Fruit fly (Drosophila melanogaster) whole organism, adult: ENCODE data around the gene grnd.

Experiments used
- CG11617 ChIP-seq: fragments of 200-800 bp; sonication (Bioruptor generic); optimal IDR thresholded peaks from 2 replicates; lab custom pipeline; 2017; ENCODE audit warnings: mild to moderate bottlenecking, missing biosample characterization, missing genetic modification reagents, missing genetic modification characterization
- CG12768 ChIP-seq: fragments of 200-800 bp; sonication (Bioruptor generic); optimal IDR thresholded peaks from 2 replicates; lab custom pipeline; 2017; ENCODE audit warnings: missing biosample characterization, missing genetic modification characterization, mild to moderate bottlenecking, moderate library complexity, missing genetic modification reagents
- CG14711 ChIP-seq: fragments of 200-800 bp; sonication (Bioruptor generic); optimal IDR thresholded peaks from 2 replicates; lab custom pipeline; 2018; ENCODE audit warnings: missing biosample characterization, mild to moderate bottlenecking, missing genetic modification characterization, moderate library complexity
- CG1620 ChIP-seq: fragments of 200-800 bp; sonication (Bioruptor generic); optimal IDR thresholded peaks from 2 replicates; lab custom pipeline; 2016; ENCODE audit warnings: missing biosample characterization, missing genetic modification characterization
- CG33017 ChIP-seq: fragments of 200-800 bp; sonication (Bioruptor generic); optimal IDR thresholded peaks from 2 replicates; lab custom pipeline; 2018; ENCODE audit warnings: missing biosample characterization, mild to moderate bottlenecking, missing genetic modification characterization, moderate library complexity
- CG5204 ChIP-seq: fragments of 200-800 bp; sonication (Bioruptor generic); optimal IDR thresholded peaks from 2 replicates; lab custom pipeline; 2016; ENCODE audit warnings: missing biosample characterization, missing genetic modification characterization
- CG7045 ChIP-seq: fragments of 200-800 bp; sonication (Bioruptor generic); optimal IDR thresholded peaks from 2 replicates; lab custom pipeline; 2017; ENCODE audit warnings: missing biosample characterization, mild to moderate bottlenecking, missing genetic modification characterization
- CG7101 ChIP-seq: fragments of 200-800 bp; sonication (Bioruptor generic); optimal IDR thresholded peaks from 2 replicates; lab custom pipeline; 2018; ENCODE audit warnings: missing biosample characterization, mild to moderate bottlenecking, missing genetic modification characterization, moderate library complexity
- Clk ChIP-seq: fragments of 200-800 bp; sonication (Bioruptor generic); optimal IDR thresholded peaks from 2 replicates; lab custom pipeline; 2017; ENCODE audit warnings: missing biosample characterization, missing genetic modification characterization
- Crg-1 ChIP-seq: fragments of 200-800 bp; sonication (Bioruptor generic); optimal IDR thresholded peaks from 2 replicates; lab custom pipeline; 2016; ENCODE audit warnings: missing biosample characterization, missing genetic modification characterization
- Hr96 ChIP-seq: fragments of 200-800 bp; sonication (Bioruptor generic); optimal IDR thresholded peaks from 2 replicates; lab custom pipeline; 2016; ENCODE audit warnings: missing biosample characterization, missing genetic modification characterization
- Mnt ChIP-seq: fragments of 200-800 bp; sonication (Bioruptor generic); optimal IDR thresholded peaks from 2 replicates; lab custom pipeline; 2016; ENCODE audit warnings: missing biosample characterization, mild to moderate bottlenecking, missing genetic modification characterization
- bab1 ChIP-seq: fragments of 200-800 bp; sonication (Bioruptor generic); optimal IDR thresholded peaks from 3 replicates; lab custom pipeline; 2019; ENCODE audit warnings: missing biosample characterization, mild to moderate bottlenecking, missing genetic modification characterization, moderate library complexity
- cic ChIP-seq: fragments of 200-800 bp; sonication (Bioruptor generic); optimal IDR thresholded peaks from 2 replicates; lab custom pipeline; 2017; ENCODE audit warnings: missing biosample characterization, mild to moderate bottlenecking, missing genetic modification characterization, moderate library complexity
- cnc ChIP-seq, 2 experiments: fragments of >200 bp; optimal IDR thresholded peaks; 2 replicates each; lab custom pipeline; 2017
- kay ChIP-seq: fragments of 200-800 bp; sonication (Bioruptor generic); peaks from one replicate; lab custom pipeline; 2016; ENCODE audit warnings: missing biosample characterization, missing genetic modification characterization, borderline replicate concordance
- ovo ChIP-seq: fragments of 200-800 bp; sonication (Bioruptor generic); optimal IDR thresholded peaks from 2 replicates; lab custom pipeline; 2016; ENCODE audit warnings: missing biosample characterization, missing genetic modification characterization
- pad ChIP-seq: fragments of 200-800 bp; sonication (Bioruptor generic); optimal IDR thresholded peaks from 3 replicates; lab custom pipeline; 2017; ENCODE audit warnings: missing biosample characterization, missing genetic modification characterization, mild to moderate bottlenecking, moderate library complexity, missing genetic modification reagents
- tj ChIP-seq: fragments of 200-800 bp; sonication (Bioruptor generic); optimal IDR thresholded peaks from 3 replicates; lab custom pipeline; 2017; ENCODE audit warnings: missing biosample characterization, mild to moderate bottlenecking, missing genetic modification characterization, moderate library complexity
- toe ChIP-seq: fragments of 200-800 bp; sonication (Bioruptor generic); optimal IDR thresholded peaks from 2 replicates; lab custom pipeline; 2016; ENCODE audit warnings: missing biosample characterization, missing genetic modification characterization

grnd gene

dm6 chr2L:18468607-18469015, 16.6 kb upstream of the grnd start:
- TF ChIP-seq CG14711: peak; percentile 45
- no peak for TF ChIP-seq Clk (GFP tag; lab: Kevin White, UChicago)

DNA sequence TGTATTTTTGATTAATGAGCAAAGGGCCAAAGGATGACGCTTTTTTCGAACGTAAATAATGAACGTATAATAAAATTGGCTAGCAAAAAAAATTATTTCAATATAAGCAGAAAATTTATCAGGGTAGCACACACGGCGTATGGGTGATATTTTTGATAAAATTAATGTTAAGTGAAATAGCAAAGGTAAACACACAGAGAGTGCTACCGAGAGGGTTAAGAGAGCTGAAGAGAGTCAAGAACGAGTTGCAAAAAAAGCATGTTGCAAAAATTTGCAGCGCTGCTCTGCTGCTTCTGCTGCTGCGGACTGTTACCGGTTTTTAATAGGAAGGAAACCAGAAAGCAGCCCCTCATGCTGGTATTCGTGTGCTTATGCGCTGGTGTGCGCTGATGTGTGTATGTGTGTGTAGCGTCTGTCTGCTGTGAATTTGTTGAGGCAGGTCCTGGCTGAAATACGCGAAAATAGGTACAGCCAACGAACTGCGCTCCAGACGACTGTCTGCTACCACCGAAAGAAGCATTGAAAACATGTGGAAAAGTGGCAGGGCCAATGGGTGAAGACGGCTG, 15.6 kb upstream of the grnd start:
- TF ChIP-seq Mnt (no peak), bab1 (GFP tag; lab: Kevin White, UChicago) (no peak), CG7101 (no peak), CG7045 (no peak), CG12768 (GFP tag; lab: Kevin White, UChicago) (no peak), ovo (no peak), CG14711 (no peak), Hr96 (GFP tag; lab: Kevin White, UChicago) (no peak), pad (no peak)

DNA sequence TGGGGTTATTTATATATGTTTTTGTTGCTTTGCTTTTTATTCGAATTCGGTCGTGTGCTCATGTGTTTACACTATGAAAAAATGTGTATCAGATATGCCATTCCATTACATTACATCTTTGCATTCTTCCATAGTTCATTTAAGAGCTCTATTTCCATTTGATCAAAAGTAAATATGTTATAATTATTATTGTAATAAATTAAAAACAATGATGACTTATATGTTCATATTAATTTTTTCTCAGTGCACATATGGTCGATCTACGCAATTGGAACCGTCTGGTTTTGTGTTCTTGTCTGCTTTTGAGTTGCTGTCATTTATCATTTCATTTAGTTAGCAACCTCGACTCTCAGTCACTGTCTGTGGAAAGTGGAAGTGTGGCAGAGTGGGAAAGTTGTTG, 7.8 kb upstream of the grnd start:
- no peak for TF ChIP-seq Hr96 (GFP tag; lab: Kevin White, UChicago)
- TF ChIP-seq CG33017 (tag; lab: Kevin White, UChicago): no peak
- TF ChIP-seq pad: no peak
- peak; percentile 21 for TF ChIP-seq CG11617
- no peak for TF ChIP-seq kay
- TF ChIP-seq Clk (GFP tag; lab: Kevin White, UChicago): no peak
- TF ChIP-seq CG7101: peak; percentile 1
- peak; percentile 47 for TF ChIP-seq CG14711
- TF ChIP-seq CG5204 (GFP tag; lab: Kevin White, UChicago): no peak
- no peak for TF ChIP-seq cnc (optimal IDR thresholded peaks at IDR 0.05; lab: Kevin White, UChicago)
- peak; percentile 29 for TF ChIP-seq tj (GFP tag; lab: Kevin White, UChicago)
- TF ChIP-seq Crg-1 (GFP tag; lab: Kevin White, UChicago): no peak
- peak; percentile 94 for TF ChIP-seq bab1 (GFP tag; lab: Kevin White, UChicago)
- no peak for TF ChIP-seq CG7045
- TF ChIP-seq CG12768 (GFP tag; lab: Kevin White, UChicago): no peak
- no peak for TF ChIP-seq Mnt
- TF ChIP-seq cic (GFP tag; lab: Kevin White, UChicago): no peak

dm6 chr2L:18478509-18479176, 6.6 kb upstream of the grnd start:
- no peak for TF ChIP-seq cic (GFP tag; lab: Kevin White, UChicago)
- TF ChIP-seq tj (GFP tag; lab: Kevin White, UChicago): peak; percentile 95
- TF ChIP-seq CG7101: no peak

DNA sequence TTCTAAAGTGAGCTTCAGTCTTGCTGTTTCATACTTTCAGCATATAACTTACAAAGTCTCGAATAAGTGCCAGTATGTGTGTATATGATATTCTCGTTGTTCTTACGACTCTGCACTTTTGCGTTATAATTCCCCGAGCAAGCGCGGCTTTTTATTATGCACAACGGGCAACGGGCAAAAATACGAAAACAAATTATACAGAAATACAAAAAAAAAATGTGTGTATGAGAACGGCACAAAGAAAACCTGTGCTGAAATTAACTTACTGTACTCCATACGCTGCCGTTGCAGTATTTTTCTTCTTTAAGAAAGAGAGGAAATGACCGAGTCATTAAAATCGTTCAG, 6.1 kb upstream of the grnd start:
- TF ChIP-seq tj (GFP tag; lab: Kevin White, UChicago): peak; percentile 95
- no peak for TF ChIP-seq cnc (optimal IDR thresholded peaks at IDR 0.05; lab: Kevin White, UChicago)

- no peak for TF ChIP-seq Clk (GFP tag; lab: Kevin White, UChicago)
- no peak for TF ChIP-seq Mnt
- TF ChIP-seq Crg-1 (GFP tag; lab: Kevin White, UChicago): no peak
Observed at dm6 chr2L:18480326-18481028, 4.7 kb upstream of the grnd start.

- TF ChIP-seq CG33017 (tag; lab: Kevin White, UChicago): no peak
- no peak for TF ChIP-seq ovo
- TF ChIP-seq CG11617: no peak
- no peak for TF ChIP-seq cic (GFP tag; lab: Kevin White, UChicago)
- TF ChIP-seq bab1 (GFP tag; lab: Kevin White, UChicago): no peak
- TF ChIP-seq Mnt: no peak
- no peak for TF ChIP-seq cnc (optimal IDR thresholded peaks at IDR 0.05; lab: Kevin White, UChicago)
- TF ChIP-seq tj (GFP tag; lab: Kevin White, UChicago): no peak
Observed at dm6 chr2L:18481064-18481463, 4.2 kb upstream of the grnd start.

dm6 chr2L:18481746-18482145, 3.5 kb upstream of the grnd start:
- TF ChIP-seq CG11617 (no peak), kay (no peak), toe (GFP tag; lab: Kevin White, UChicago) (no peak), CG7101 (no peak), tj (GFP tag; lab: Kevin White, UChicago) (no peak), Crg-1 (GFP tag; lab: Kevin White, UChicago) (no peak), bab1 (GFP tag; lab: Kevin White, UChicago) (no peak), Hr96 (GFP tag; lab: Kevin White, UChicago) (no peak), CG7045 (no peak), CG14711 (no peak), CG12768 (GFP tag; lab: Kevin White, UChicago) (no peak), CG1620 (GFP tag; lab: Kevin White, UChicago) (no peak)
